Worm (Caenorhabditis elegans): Measurements from ENCODE around the gene clec-230.

ce11 chrV:15350615-15351014, 1.7 kb upstream of the clec-230 start, which contains the start of gene clec-231:
- TF ChIP-seq lin-13 (tag; optimal IDR thresholded peaks at IDR 0.05) (no peak), nhr-28 (tag; optimal IDR thresholded peaks at IDR 0.05) (no peak), snpc-4 (tag; optimal IDR thresholded peaks at IDR 0.05) (no peak), mab-5 (tag; optimal IDR thresholded peaks at IDR 0.05) (no peak), pha-4 (tag; optimal IDR thresholded peaks at IDR 0.05) (no peak)

All from whole organism, mixed stage, embryonic.